Worm (Caenorhabditis elegans) whole organism, L3 larva: ENCODE measurements around the gene swp-1.

Source experiments
- ZK546.5 ChIP-seq: sonication (generic microtip); optimal IDR thresholded peaks from 2 replicates; lab custom pipeline; 2017; ENCODE audit warnings: missing biosample characterization, missing genetic modification characterization
- elt-3 ChIP-seq, 3 experiments: fragments of 150-350 bp in 1 of 3; sonication (generic microtip) in 2 of 3; optimal IDR thresholded peaks; 2 replicates in 2 of 3; 4 replicates in 1 of 3; lab custom pipeline; 2014 to 2017; ENCODE audit warnings: missing biosample characterization in 3 of 3, missing genetic modification characterization in 3 of 3
- jun-1 ChIP-seq: fragments of 150-350 bp; optimal IDR thresholded peaks from 2 replicates; lab custom pipeline; 2014; ENCODE audit warnings: missing biosample characterization, missing genetic modification reagents, missing genetic modification characterization
- mdl-1 ChIP-seq: fragments of 150-350 bp; optimal IDR thresholded peaks from 2 replicates; lab custom pipeline; 2014; ENCODE audit warnings: missing biosample characterization, missing genetic modification characterization
- nfya-1 ChIP-seq: sonication (generic microtip); optimal IDR thresholded peaks from 2 replicates; lab custom pipeline; 2017; ENCODE audit warnings: missing genetic modification characterization, mild to moderate bottlenecking, missing compliant biosample characterization, antibody characterized with exemption, moderate library complexity; ENCODE audit not compliant: insufficient read depth

DNA sequence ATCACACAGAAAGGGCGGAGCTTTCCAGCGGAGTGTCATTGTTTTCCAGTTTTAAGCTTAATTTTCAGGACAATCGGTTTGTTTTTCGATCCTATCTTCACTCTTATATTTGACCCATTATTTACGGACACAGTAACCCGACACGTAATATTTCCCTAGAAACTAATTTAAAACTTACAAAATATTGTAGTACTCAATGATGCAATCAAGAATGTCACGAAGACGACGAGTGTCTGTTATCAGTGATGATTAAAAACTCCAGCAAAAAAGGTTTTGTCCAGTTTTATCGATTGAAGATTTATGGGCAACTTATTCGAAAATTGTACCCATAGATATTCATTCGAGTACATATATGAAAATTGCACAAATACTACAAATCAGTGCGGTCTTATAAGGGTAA, 27.6 kb upstream of the swp-1 start, which contains the start of gene B0244.17:
- no peak for TF ChIP-seq ZK546.5 (tag; lab: Kevin White, UChicago)
- TF ChIP-seq nfya-1 (tag; lab: Kevin White, UChicago): no peak
- no peak for TF ChIP-seq mdl-1 (tag; lab: Kevin White, UChicago)
- no peak for TF ChIP-seq jun-1 (tag; lab: Kevin White, UChicago)
- TF ChIP-seq elt-3 (tag; optimal IDR thresholded peaks at IDR 0.05; lab: Kevin White, UChicago): no peak
